Fruit fly (Drosophila melanogaster): ENCODE results near the gene Bub1.

- TF ChIP-seq psq (optimal IDR thresholded peaks at IDR 0.05) (no peak), Myc (optimal IDR thresholded peaks at IDR 0.05) (no peak), insv (optimal IDR thresholded peaks at IDR 0.05) (no peak), h (optimal IDR thresholded peaks at IDR 0.05) (no peak), ttk (optimal IDR thresholded peaks at IDR 0.05) (no peak), Sin3A (optimal IDR thresholded peaks at IDR 0.05) (no peak)
Observed at dm6 chr2L:5332574-5332973, 53.9 kb downstream of the Bub1 start.
